Worm (Caenorhabditis elegans): ENCODE results near the gene C15C8.6.

Gene C15C8.6

DNA sequence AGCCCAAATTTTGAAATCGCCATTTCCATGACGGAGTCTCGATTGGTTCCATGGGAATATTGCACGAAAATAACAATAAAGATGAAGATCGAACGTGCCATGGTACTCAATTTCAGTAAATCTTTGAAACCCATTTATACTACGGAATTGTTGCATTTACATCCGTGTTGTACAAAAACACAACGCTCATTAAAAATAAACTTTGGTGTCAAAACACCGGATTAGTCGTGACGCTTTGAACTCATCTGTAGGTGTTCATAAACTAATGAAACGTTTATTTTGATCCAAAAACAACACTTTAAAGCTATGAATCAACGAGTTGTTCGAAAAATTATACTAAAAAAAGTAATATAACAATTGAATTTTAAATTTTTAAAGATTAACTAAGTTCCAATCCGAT lies 37.2 kb downstream of the C15C8.6 start, which contains the start of gene R11D1.4:
Gene R11D1.4 (minus strand): TSS at position 101 of the 400 bp plus-strand sequence.
- TF ChIP-seq nhr-6 (tag; optimal IDR thresholded peaks at IDR 0.05) = no peak
- no peak for TF ChIP-seq fos-1 (tag; optimal IDR thresholded peaks at IDR 0.05)
- TF ChIP-seq sma-3 (GFP tag; optimal IDR thresholded peaks at IDR 0.05) = no peak
- TF ChIP-seq ztf-1 (GFP tag; conservative IDR thresholded peaks at IDR 0.05) = no peak
- no peak for TF ChIP-seq ceh-82 (tag; optimal IDR thresholded peaks at IDR 0.05)
- no peak for TF ChIP-seq mdl-1 (tag; optimal IDR thresholded peaks at IDR 0.05)
- TF ChIP-seq nhr-21 (tag; optimal IDR thresholded peaks at IDR 0.05) = no peak
- no peak for TF ChIP-seq ztf-4 (tag; optimal IDR thresholded peaks at IDR 0.05)
- no peak for TF ChIP-seq nhr-25 (tag; optimal IDR thresholded peaks at IDR 0.05)
- TF ChIP-seq nhr-11 (tag; optimal IDR thresholded peaks at IDR 0.05) = no peak
- no peak for TF ChIP-seq gmeb-1 (tag; optimal IDR thresholded peaks at IDR 0.05)
- no peak for TF ChIP-seq nhr-10 (tag; optimal IDR thresholded peaks at IDR 0.05)
- TF ChIP-seq crh-2 (tag; optimal IDR thresholded peaks at IDR 0.05) = no peak

DNA sequence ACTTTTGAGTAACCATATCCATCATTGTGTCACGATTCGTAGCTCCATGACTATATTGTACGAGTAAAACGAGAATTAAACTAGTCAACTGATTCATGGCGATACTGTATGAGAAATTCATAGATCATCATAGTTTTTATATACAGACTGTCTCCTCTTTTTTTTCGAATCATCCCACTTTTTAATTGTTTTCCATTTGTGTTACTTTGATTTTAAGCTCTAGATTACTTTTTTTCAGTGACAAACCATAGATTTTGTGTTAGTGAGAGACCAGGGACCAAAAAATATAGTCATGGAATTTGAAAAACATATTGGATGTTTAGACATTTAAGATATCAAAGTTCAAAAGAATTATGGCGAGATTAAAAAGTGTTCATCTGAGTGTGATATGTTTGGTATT lies 39.3 kb downstream of the C15C8.6 start, which contains the start of gene R11D1.3:
Gene R11D1.3 (minus strand): TSS at position 101 of the 400 bp plus-strand sequence.
- TF ChIP-seq nhr-23 (tag; optimal IDR thresholded peaks at IDR 0.05) (no peak), nhr-12 (tag; optimal IDR thresholded peaks at IDR 0.05) (no peak), nhr-237 (tag; optimal IDR thresholded peaks at IDR 0.05) (no peak), elt-1 (tag; optimal IDR thresholded peaks at IDR 0.05) (no peak), ceh-16 (tag; optimal IDR thresholded peaks at IDR 0.05) (no peak), dmd-4 (tag; optimal IDR thresholded peaks at IDR 0.05) (no peak), mdl-1 (tag; optimal IDR thresholded peaks at IDR 0.05) (no peak), ZK546.5 (tag; optimal IDR thresholded peaks at IDR 0.05) (no peak), ztf-1 (GFP tag; conservative IDR thresholded peaks at IDR 0.05) (no peak), fos-1 (tag; optimal IDR thresholded peaks at IDR 0.05) (no peak), blmp-1 (tag; optimal IDR thresholded peaks at IDR 0.05; ENCODE audit: insufficient read depth) (no peak), sem-4 (tag; optimal IDR thresholded peaks at IDR 0.05) (no peak), sma-9 (GFP tag; optimal IDR thresholded peaks at IDR 0.05) (no peak), sma-9 (tag; optimal IDR thresholded peaks at IDR 0.05) (no peak), peb-1 (tag; optimal IDR thresholded peaks at IDR 0.05) (no peak)

DNA sequence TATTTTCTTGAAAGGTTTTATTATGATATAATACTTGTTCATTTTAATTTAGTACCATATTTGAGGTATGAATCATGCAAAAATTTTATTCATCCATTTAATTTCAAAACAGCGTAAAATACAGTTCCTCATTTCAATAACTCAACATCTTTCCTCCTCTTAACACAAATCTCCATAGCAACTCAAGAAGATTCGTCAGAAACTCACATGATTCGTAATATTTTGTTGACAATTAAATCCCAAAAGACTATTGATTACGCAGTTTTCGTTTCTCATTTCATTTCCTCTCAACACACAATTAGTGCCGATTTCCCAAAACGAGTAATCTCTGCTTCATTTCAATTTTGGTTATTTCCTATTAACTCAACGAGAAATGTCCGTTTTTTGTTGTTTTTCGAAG lies 43.0 kb downstream of the C15C8.6 start, which contains the start of gene R11D1.2:
Gene R11D1.2 (plus strand): TSS at position 301 of the 400 bp plus-strand sequence.
- TF ChIP-seq mdl-1 (tag; optimal IDR thresholded peaks at IDR 0.05) (no peak), ceh-82 (tag; optimal IDR thresholded peaks at IDR 0.05) (no peak), unc-39 (tag; optimal IDR thresholded peaks at IDR 0.05) (no peak), fos-1 (tag; optimal IDR thresholded peaks at IDR 0.05) (no peak), sma-3 (GFP tag; optimal IDR thresholded peaks at IDR 0.05) (no peak), Y55F3AM.14 (GFP tag; optimal IDR thresholded peaks at IDR 0.05) (no peak), peb-1 (tag; optimal IDR thresholded peaks at IDR 0.05) (no peak), lin-39 (tag; optimal IDR thresholded peaks at IDR 0.05) (no peak), F13H6.1 (tag; optimal IDR thresholded peaks at IDR 0.05) (no peak), lin-13 (GFP tag; optimal IDR thresholded peaks at IDR 0.05) (no peak), aly-2 (tag; optimal IDR thresholded peaks at IDR 0.05) (no peak), nhr-12 (tag; optimal IDR thresholded peaks at IDR 0.05) (no peak), unc-62 (GFP tag; optimal IDR thresholded peaks at IDR 0.05) (no peak), sem-4 (tag; optimal IDR thresholded peaks at IDR 0.05) (no peak), ama-1 (optimal IDR thresholded peaks at IDR 0.05) (no peak), mab-5 (tag; optimal IDR thresholded peaks at IDR 0.05) (no peak)

DNA sequence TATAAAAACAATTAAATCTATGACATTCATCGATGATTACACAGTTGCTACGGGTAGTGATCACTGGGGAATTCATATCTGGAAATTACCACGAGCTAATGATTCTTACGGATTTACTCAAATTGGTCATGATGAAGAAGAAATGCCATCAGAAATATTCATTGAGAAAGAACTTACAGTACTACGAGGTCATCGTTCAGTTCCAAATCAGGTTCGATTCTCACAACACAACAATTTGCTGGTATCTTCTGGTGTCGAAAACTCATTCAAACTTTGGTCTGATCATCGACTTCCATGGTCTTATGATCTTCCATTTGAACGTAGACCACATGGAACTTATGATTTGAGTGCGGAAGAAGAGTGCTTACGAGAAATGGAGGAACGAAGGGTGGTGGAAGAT lies 44.8 kb downstream of the C15C8.6 start:
- TF ChIP-seq peb-1 (tag; optimal IDR thresholded peaks at IDR 0.05) = no peak
- no peak for TF ChIP-seq R02D3.7 (tag; optimal IDR thresholded peaks at IDR 0.05)

DNA sequence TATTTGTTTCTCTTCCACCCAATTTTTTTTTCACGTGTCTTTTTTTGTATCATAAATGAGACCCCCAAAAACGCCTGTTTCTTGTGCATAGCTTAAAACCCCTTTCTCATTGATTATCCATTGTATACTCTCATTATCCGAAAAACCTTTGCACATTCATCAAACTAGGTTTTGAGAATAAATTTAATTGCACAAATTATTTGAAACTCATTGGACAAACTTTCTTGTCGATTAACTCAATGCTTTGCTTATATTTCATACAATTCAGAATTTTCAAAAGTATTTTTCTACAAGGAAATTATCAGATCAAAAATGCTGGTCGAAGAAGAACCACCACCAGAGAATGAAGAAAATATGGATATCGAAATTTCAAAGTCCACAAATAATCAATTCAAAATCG lies 47.3 kb downstream of the C15C8.6 start, which contains the start of gene R11D1.1:
Gene R11D1.1 (plus strand): TSS at position 301 of the 400 bp plus-strand sequence.
- no peak for TF ChIP-seq gmeb-1 (tag; optimal IDR thresholded peaks at IDR 0.05)
- TF ChIP-seq nhr-10 (tag; optimal IDR thresholded peaks at IDR 0.05) = no peak
- no peak for TF ChIP-seq ztf-11 (tag; optimal IDR thresholded peaks at IDR 0.05)
- no peak for TF ChIP-seq skn-1 (tag; optimal IDR thresholded peaks at IDR 0.05)
- TF ChIP-seq ceh-82 (tag; optimal IDR thresholded peaks at IDR 0.05) = no peak
- TF ChIP-seq ZK546.5 (tag; optimal IDR thresholded peaks at IDR 0.05) = no peak
- TF ChIP-seq ama-1 (optimal IDR thresholded peaks at IDR 0.05) = no peak
- no peak for TF ChIP-seq blmp-1 (tag; optimal IDR thresholded peaks at IDR 0.05; ENCODE audit: insufficient read depth)
- TF ChIP-seq zag-1 (tag; optimal IDR thresholded peaks at IDR 0.05) = no peak
- TF ChIP-seq unc-62 (GFP tag; optimal IDR thresholded peaks at IDR 0.05) = no peak
- TF ChIP-seq unc-39 (tag; optimal IDR thresholded peaks at IDR 0.05) = no peak
- TF ChIP-seq nhr-129 (tag; optimal IDR thresholded peaks at IDR 0.05) = no peak
- TF ChIP-seq lin-39 (tag; optimal IDR thresholded peaks at IDR 0.05) = no peak
- no peak for TF ChIP-seq nhr-11 (tag; optimal IDR thresholded peaks at IDR 0.05)

Data from whole organism, L2 larva.